Fruit fly (Drosophila melanogaster): ENCODE results near the gene Mipp1.

Mipp1 gene

dm6 chr3L:16612152-16612551 is 39.0 kb upstream of the Mipp1 start, which contains the start of gene CG4101 (continued):
- peak; percentile 52; the same call in 1 of the 2 replicates for TF ChIP-seq Lim3 (GFP tag; IDR thresholded peaks at IDR 0.05)
- TF ChIP-seq sd (tag; optimal IDR thresholded peaks at IDR 0.05): peak; percentile 99
- peak; percentile 84 for TF ChIP-seq CG2678 (tag; optimal IDR thresholded peaks at IDR 0.05)
- peak; percentile 24 for TF ChIP-seq ab (GFP tag; optimal IDR thresholded peaks at IDR 0.05)
- 0 out of 3 replicates have a peak, but pooled peaks have one; percentile 49 for TF ChIP-seq Optix (GFP tag; IDR thresholded peaks at IDR 0.05)
- TF ChIP-seq danr (GFP tag; IDR thresholded peaks at IDR 0.05): peak; percentile 57
- no peak for TF ChIP-seq aop (GFP tag; IDR thresholded peaks at IDR 0.05)
- TF ChIP-seq CG17568 (GFP tag; optimal IDR thresholded peaks at IDR 0.05): peak; percentile 74
- peak; percentile 22 for TF ChIP-seq CG8089 (GFP tag; optimal IDR thresholded peaks at IDR 0.05)
- no peak for TF ChIP-seq gt (GFP tag; IDR thresholded peaks at IDR 0.05)
- TF ChIP-seq B-H1 (GFP tag; IDR thresholded peaks at IDR 0.05): peak; percentile 56
- TF ChIP-seq Ravus (GFP tag; IDR thresholded peaks at IDR 0.05): peak; percentile 28; the same call in 1 of the 2 replicates
- peak; percentile 35 for TF ChIP-seq cato (GFP tag; optimal IDR thresholded peaks at IDR 0.05; ENCODE audit: borderline replicate concordance)
- TF ChIP-seq gem (tag; optimal IDR thresholded peaks at IDR 0.05): peak; percentile 90
- TF ChIP-seq sc (optimal IDR thresholded peaks at IDR 0.05): no peak
- TF ChIP-seq sc (GFP tag; optimal IDR thresholded peaks at IDR 0.05): no peak
- TF ChIP-seq CG14441 (GFP tag; IDR thresholded peaks at IDR 0.05): peak; percentile 81
- peak; percentile 88 for TF ChIP-seq sug (tag; optimal IDR thresholded peaks at IDR 0.05)
- peak; percentile 57 for TF ChIP-seq CG4404 (GFP tag; IDR thresholded peaks at IDR 0.05)
- TF ChIP-seq Hr3 (GFP tag; optimal IDR thresholded peaks at IDR 0.05): peak; percentile 83
- TF ChIP-seq CHES-1-like (GFP tag; optimal IDR thresholded peaks at IDR 0.05): peak; percentile 83
- TF ChIP-seq Oli (tag; optimal IDR thresholded peaks at IDR 0.05): peak; percentile 64
- peak; percentile 53 for TF ChIP-seq CG7556 (GFP tag; optimal IDR thresholded peaks at IDR 0.05)
- TF ChIP-seq CG2712 (tag; optimal IDR thresholded peaks at IDR 0.05): peak; percentile 87
- TF ChIP-seq CG7963 (GFP tag; IDR thresholded peaks at IDR 0.05; ENCODE audit: partially characterized antibody): no peak
- TF ChIP-seq Doc3 (GFP tag; IDR thresholded peaks at IDR 0.05; ENCODE audit: partially characterized antibody): peak; percentile 91
- TF ChIP-seq CG7745 (tag; optimal IDR thresholded peaks at IDR 0.05): no peak
- peak; percentile 73 for TF ChIP-seq CG8290 (GFP tag; optimal IDR thresholded peaks at IDR 0.05)
- peak; percentile 45 to 57 for TF ChIP-seq CG8290 (tag; optimal IDR thresholded peaks at IDR 0.05)
- TF ChIP-seq Sox100B (GFP tag; optimal IDR thresholded peaks at IDR 0.05): peak; percentile 64
- peak; percentile 30 for TF ChIP-seq repo (GFP tag; optimal IDR thresholded peaks at IDR 0.05)
- TF ChIP-seq CrebB (tag; optimal IDR thresholded peaks at IDR 0.05): peak; percentile 51
- TF ChIP-seq nerfin-1 (tag; optimal IDR thresholded peaks at IDR 0.05): peak; percentile 68
- peak; percentile 45 for TF ChIP-seq Atf3 (GFP tag; optimal IDR thresholded peaks at IDR 0.05)
- peak; percentile 61 for TF ChIP-seq Lhr (GFP tag; optimal IDR thresholded peaks at IDR 0.05)
- TF ChIP-seq CG13424 (tag; optimal IDR thresholded peaks at IDR 0.05): peak; percentile 91
- peak; percentile 35 to 79 for TF ChIP-seq bsh (GFP tag; optimal IDR thresholded peaks at IDR 0.05)
- 0 out of 2 replicates have a peak, but pooled peaks have one; percentile 47 for TF ChIP-seq rib (GFP tag; IDR thresholded peaks at IDR 0.05)
- TF ChIP-seq CG9876 (GFP tag; optimal IDR thresholded peaks at IDR 0.05): peak; percentile 68
- TF ChIP-seq chn (GFP tag; optimal IDR thresholded peaks at IDR 0.05): peak; percentile 82
- TF ChIP-seq corto (GFP tag; optimal IDR thresholded peaks at IDR 0.05): peak; percentile 50
- TF ChIP-seq CG6765 (GFP tag; optimal IDR thresholded peaks at IDR 0.05): peak; percentile 54
- peak; percentile 78 for TF ChIP-seq dysf (GFP tag; IDR thresholded peaks at IDR 0.05)
- TF ChIP-seq Hr51 (GFP tag; optimal IDR thresholded peaks at IDR 0.05): peak; percentile 76 to 78
- peak; percentile 70 for TF ChIP-seq Ada2b (GFP tag; IDR thresholded peaks at IDR 0.05)
- peak; percentile 94 for TF ChIP-seq row (GFP tag; IDR thresholded peaks at IDR 0.05)
- TF ChIP-seq vvl (GFP tag; IDR thresholded peaks at IDR 0.05): peak; percentile 86
- TF ChIP-seq ap (GFP tag; IDR thresholded peaks at IDR 0.05): peak; percentile 57
- TF ChIP-seq MTF-1 (GFP tag; optimal IDR thresholded peaks at IDR 0.05; ENCODE audit: borderline replicate concordance): no peak
- no peak for TF ChIP-seq hth (optimal IDR thresholded peaks at IDR 0.05)
- TF ChIP-seq CG18476 (GFP tag; optimal IDR thresholded peaks at IDR 0.05): peak; percentile 72
